Fruit fly (Drosophila melanogaster): ENCODE results near the gene Cdk12.

The Cdk12 gene

DNA sequence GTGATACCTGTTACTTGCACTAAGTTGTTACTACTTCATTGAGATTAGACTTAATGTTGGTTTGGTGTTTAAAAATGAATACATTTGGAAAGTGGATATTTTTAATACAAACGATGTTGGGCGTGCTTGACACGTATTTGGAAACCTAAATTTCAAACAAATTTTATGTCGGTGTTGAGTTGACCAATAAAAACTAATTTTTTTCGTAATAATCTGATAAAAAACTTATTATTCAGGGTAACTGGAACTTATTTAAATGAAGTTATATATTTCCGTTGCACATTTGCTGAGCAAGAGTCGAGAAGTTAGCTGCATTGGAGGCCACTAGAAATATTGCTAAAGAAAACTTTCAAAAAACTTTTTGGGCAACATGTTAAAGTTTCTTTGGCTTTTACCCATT is 26.0 kb downstream of the Cdk12 start, which contains the start of gene CG33290:
Gene CG33290, plus strand, starts transcription at position 301 of the 400 bp plus-strand sequence.
- TF ChIP-seq CG17801 (GFP tag; optimal IDR thresholded peaks at IDR 0.05; ENCODE audit: partially characterized antibody), result no peak

DNA sequence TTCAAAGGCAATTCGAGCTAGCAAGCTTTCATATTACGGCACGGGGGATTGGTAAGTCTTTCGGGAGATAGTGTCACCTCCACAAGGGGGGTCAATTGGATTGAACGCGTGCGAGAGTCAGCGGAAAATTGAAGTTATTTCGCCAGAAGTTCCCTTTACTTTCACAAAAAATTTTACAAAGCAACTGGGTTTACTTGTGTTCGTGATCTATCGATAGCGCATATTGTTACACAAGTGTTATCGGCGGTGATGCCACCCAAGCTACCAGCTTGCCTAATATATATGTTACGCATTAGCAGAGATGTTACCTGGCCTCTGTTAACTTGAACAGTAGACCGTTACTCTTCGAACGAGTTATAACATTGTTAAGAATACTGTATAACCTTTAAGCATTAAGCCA is 38.6 kb downstream of the Cdk12 start, which contains the start of gene Wnk:
Gene Wnk, minus strand, starts transcription at position 177 of the 400 bp plus-strand sequence.
- no peak for TF ChIP-seq CG17801 (GFP tag; optimal IDR thresholded peaks at IDR 0.05; ENCODE audit: partially characterized antibody)

DNA sequence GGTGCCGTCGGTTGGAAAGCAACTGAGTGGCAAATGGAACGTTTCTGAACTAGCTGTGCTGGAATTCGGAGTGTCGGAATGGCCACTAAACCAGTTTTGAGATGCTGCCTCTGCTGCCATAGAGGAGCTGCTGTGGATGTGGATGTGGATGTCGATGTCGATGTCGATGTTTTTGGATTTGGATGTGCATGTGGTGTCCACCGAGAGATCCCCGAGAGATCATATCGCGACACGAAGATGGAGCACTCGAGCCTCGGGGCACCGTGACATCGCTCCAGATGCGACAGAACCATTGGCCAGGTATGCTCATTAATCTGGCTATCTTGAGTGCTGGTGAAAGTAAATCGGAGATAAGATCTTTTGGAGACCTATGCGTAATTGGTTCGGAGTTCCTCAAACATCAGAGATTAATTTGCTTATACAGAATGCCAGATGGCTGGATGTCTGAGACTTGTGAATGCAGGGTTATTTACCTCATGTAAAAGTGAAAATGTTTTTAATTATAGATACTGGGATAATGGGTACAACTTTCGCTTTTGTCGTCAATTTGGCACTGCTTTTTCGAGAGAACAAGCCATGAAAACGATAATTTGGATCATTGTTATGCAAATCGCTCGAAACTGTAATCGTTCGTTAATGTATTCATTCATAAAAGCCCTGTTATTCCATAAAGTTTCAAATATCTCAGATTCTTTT is 42.2 kb downstream of the Cdk12 start, which contains the start of gene CG7173:
Gene CG7173, minus strand, starts transcription at position 51 of the 696 bp plus-strand sequence.
- no peak for TF ChIP-seq CG17801 (GFP tag; optimal IDR thresholded peaks at IDR 0.05; ENCODE audit: partially characterized antibody)

DNA sequence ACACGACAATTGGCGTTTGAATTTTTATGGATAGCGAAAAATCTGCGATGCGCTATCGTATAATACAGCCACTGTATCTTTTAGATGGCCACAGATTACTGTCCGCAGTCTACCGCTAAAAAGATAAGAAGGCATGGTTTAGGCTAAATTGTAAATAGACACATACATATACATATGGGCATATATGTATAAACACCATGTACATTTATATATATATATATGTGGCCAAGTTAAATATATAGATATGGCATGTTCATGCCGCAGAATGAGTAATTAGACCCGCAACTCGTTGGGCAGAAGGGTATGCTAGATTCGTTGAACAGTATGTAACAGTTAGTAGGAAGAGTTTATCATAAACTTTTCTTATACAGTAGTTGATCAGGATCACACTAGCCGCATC is 46.0 kb downstream of the Cdk12 start, which contains the start of gene CapaR:
Gene CapaR, minus strand, starts transcription at position 101 of the 400 bp plus-strand sequence.
- TF ChIP-seq CG17801 (GFP tag; optimal IDR thresholded peaks at IDR 0.05; ENCODE audit: partially characterized antibody), result no peak

DNA sequence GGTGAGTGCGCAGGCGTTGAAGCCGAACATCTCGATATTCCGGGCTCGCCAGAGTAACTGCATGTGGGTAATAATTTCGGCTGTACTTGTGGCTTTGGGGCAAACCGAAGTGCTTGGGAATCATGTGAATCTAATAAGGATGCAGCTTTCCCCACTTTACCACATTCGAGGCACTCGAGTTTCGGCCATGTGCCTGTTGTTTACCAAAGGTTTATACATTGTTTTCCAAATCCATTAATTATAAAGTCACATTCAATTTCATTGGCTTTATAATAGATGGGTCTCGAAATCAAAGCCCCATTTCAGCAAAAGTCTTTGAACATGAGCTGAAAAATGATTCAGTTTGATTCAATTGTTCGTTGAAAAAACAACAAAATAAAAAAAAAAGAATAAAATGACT is 49.0 kb downstream of the Cdk12 start, which contains the start of gene CG7634:
Gene CG7634, plus strand, starts transcription at position 301 of the 400 bp plus-strand sequence.
- no peak for TF ChIP-seq CG17801 (GFP tag; optimal IDR thresholded peaks at IDR 0.05; ENCODE audit: partially characterized antibody)

DNA sequence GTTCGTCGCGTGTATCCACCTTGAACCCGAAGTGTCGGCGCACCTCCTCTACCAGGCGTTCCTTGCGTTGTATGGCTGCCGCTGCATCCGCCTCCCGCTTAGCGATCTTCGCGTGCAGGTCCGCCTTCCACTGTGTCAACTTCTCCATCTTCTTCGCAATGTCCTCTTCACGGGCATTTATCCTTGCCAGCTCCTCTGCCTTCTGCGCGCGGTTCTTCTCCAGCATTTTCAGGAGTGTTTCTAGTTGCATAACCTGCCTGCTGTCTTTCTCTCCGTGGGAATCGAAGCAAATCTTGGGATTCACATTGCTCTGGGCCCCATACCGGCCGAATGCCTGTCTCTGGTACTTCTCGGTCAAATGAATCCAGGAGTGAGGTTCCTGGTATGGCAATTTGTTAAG is 52.1 kb downstream of the Cdk12 start:
- TF ChIP-seq CG17801 (GFP tag; optimal IDR thresholded peaks at IDR 0.05; ENCODE audit: partially characterized antibody), result no peak

DNA sequence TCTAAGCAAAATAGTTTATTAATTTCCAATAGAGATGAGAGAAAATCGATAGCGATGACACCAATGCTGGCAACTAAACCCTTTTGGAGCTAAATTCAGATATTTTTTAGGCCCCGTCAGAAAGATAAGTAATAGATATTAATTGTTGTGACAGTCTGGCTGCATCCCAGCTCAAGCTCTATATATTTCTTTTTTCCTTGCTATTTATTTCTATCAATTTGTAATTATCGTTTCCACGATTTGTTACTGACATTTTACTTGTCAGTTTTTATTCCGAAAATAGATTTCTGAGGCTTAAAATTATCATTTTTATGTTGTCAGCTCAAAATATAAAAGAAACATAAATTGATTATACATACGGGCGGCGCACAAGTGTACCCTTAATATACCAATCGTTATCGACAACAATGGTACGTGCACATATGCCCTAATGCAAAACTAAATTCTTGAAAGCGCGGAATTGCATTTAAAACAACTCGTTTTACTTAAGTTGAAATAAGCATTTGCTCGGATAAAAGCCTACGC is 52.8 kb downstream of the Cdk12 start, which contains the start of the genes CRIF and SMC5:
Gene CRIF, minus strand, starts transcription at position 51 of the 525 bp plus-strand sequence.
Gene SMC5, plus strand, starts transcription at position 329 of the 525 bp plus-strand sequence.
- TF ChIP-seq CG17801 (GFP tag; optimal IDR thresholded peaks at IDR 0.05; ENCODE audit: partially characterized antibody), result peak; percentile 41
